Fruit fly (Drosophila melanogaster): ENCODE measurements around the gene CG4456.

DNA sequence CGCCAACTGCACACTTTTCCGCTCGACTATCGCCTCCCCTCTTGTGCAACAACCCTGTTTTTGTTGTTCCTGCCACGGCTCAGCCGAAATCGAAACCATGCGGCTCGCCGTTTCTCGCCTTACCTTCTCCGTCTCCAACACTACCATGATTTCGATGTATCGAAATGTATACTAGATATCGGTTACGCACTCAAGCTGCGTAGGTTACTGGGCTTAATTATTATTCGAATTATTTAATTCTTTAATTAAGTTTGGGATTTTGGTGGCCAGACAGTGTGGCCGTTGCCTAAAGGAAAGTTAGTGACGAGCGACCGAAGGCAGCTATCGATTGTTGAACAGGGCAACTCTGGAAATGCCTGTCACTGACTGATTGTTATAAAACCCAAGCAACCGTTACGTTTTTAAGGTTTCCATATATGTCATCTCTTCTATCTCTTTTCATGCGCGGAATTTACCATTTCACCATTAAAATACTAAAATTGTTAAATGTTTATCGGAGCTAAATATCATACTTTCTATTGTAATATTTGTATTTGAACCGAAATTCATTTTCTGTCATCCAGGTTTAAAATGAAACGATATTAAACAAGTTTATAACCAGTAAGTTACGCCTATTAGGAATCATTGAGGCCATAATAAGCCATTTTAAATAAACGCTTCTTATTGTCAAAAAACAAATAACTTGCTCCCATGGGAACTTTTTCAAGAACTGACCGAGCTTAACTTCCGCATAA is 29.8 kb downstream of the CG4456 start, which contains the start of gene eIF4E1:
- TF ChIP-seq psq (optimal IDR thresholded peaks at IDR 0.05) (no peak), CG8478 (optimal IDR thresholded peaks at IDR 0.05) (no peak), usp (GFP tag; optimal IDR thresholded peaks at IDR 0.05) (no peak), EcR (GFP tag; optimal IDR thresholded peaks at IDR 0.05) (no peak), pan (optimal IDR thresholded peaks at IDR 0.05) (no peak)

All from whole organism.